Worm (Caenorhabditis elegans) whole organism, L4 larva: ENCODE data around the gene M18.3.

Experiments
- F26F4.8 ChIP-seq: fragments of 200-800 bp; sonication (Bioruptor generic); conservative IDR thresholded peaks from 2 replicates; pipeline ENCODE4 v1.3.6; 2022; ENCODE audit warnings: missing genetic modification characterization, missing compliant biosample characterization
- F49E8.2 ChIP-seq: sonication (generic microtip); optimal IDR thresholded peaks from 2 replicates; lab custom pipeline; 2016; ENCODE audit warnings: missing compliant biosample characterization, mild to moderate bottlenecking, missing genetic modification characterization, borderline replicate concordance
- Y48G9A.11 ChIP-seq: fragments of 200-800 bp; sonication (Bioruptor generic); IDR thresholded peaks from 2 replicates; pipeline ENCODE4 v1.3.6; 2022; ENCODE audit warnings: missing genetic modification reagents, missing genetic modification characterization, missing compliant biosample characterization
- ceh-44 ChIP-seq: fragments of 200-800 bp; sonication (Bioruptor generic); IDR thresholded peaks from 2 replicates; pipeline ENCODE4 v1.3.6; 2022; ENCODE audit warnings: missing genetic modification reagents, missing genetic modification characterization, missing compliant biosample characterization
- ceh-82 ChIP-seq: sonication (generic microtip); optimal IDR thresholded peaks from 2 replicates; lab custom pipeline; 2017; ENCODE audit warnings: missing biosample characterization, missing genetic modification characterization
- hlh-11 ChIP-seq: fragments of 200-800 bp; sonication (Bioruptor generic); optimal IDR thresholded peaks from 2 replicates; lab custom pipeline; 2018; ENCODE audit warnings: mild to moderate bottlenecking, missing genetic modification characterization, missing compliant biosample characterization
- lim-7 ChIP-seq: fragments of 200-800 bp; sonication (Bioruptor generic); IDR thresholded peaks from 2 replicates; pipeline ENCODE4 v1.3.6; 2022; ENCODE audit warnings: missing genetic modification characterization, missing compliant biosample characterization
- mep-1 ChIP-seq: fragments of 150-350 bp; sonication (generic microtip); optimal IDR thresholded peaks from 3 replicates; lab custom pipeline; 2014; ENCODE audit warnings: missing biosample characterization, missing genetic modification characterization
- nhr-76 ChIP-seq: fragments of 150-350 bp; optimal IDR thresholded peaks from 2 replicates; lab custom pipeline; 2014; ENCODE audit warnings: missing biosample characterization, missing genetic modification characterization

- TF ChIP-seq ceh-82 (tag; lab: Kevin White, UChicago) (no peak), F49E8.2 (tag; lab: Kevin White, UChicago) (no peak), ceh-44 (GFP tag; lab: Robert Waterston, UW) (no peak), Y48G9A.11 (GFP tag; lab: Robert Waterston, UW) (no peak), F26F4.8 (GFP tag; lab: Robert Waterston, UW) (no peak), nhr-76 (no peak), lim-7 (GFP tag; lab: Robert Waterston, UW) (no peak), hlh-11 (no peak), mep-1 (tag; lab: Kevin White, UChicago) (no peak)
Measured at ce11 chrIV:12085120-12085519, 20.5 kb upstream of the M18.3 start, which contains the start of gene rbm-34.
